Fruit fly (Drosophila melanogaster): Measurements from ENCODE around the gene ed.

- no peak for TF ChIP-seq CG11093 (GFP tag; IDR thresholded peaks at IDR 0.05)
- TF ChIP-seq CG31388 (GFP tag; optimal IDR thresholded peaks at IDR 0.05), result no peak
- no peak for TF ChIP-seq sna (GFP tag; IDR thresholded peaks at IDR 0.05; ENCODE audit: partially characterized antibody)
- no peak for TF ChIP-seq lmd (GFP tag; IDR thresholded peaks at IDR 0.05)
Observed at dm6 chr2L:4089613-4090012, 58.4 kb downstream of the ed start.
